Worm (Caenorhabditis elegans) whole organism, young adult: Measurements from ENCODE around the gene vhp-1.

Source experiments
- B0035.1 ChIP-seq: sonication (generic microtip); optimal IDR thresholded peaks from 2 replicates; lab custom pipeline; 2016; ENCODE audit warnings: missing genetic modification characterization, mild to moderate bottlenecking, missing compliant biosample characterization, missing genotype, missing genetic modification reagents
- B0261.1 ChIP-seq: sonication (generic microtip); optimal IDR thresholded peaks from 2 replicates; lab custom pipeline; 2016; ENCODE audit warnings: mild to moderate bottlenecking, missing genetic modification characterization, moderate library complexity, missing compliant biosample characterization
- B0336.3 ChIP-seq: fragments of 200-800 bp; sonication (Bioruptor generic); IDR thresholded peaks from 2 replicates; pipeline ENCODE4 v1.3.6; 2022; ENCODE audit warnings: missing genetic modification characterization, missing compliant biosample characterization
- F55B11.4 ChIP-seq: sonication (generic microtip); optimal IDR thresholded peaks from 2 replicates; lab custom pipeline; 2016; ENCODE audit warnings: missing compliant biosample characterization, missing genetic modification characterization, borderline replicate concordance; ENCODE audit not compliant: insufficient read depth
- F57C9.4 ChIP-seq: sonication (generic microtip); optimal IDR thresholded peaks from 2 replicates; lab custom pipeline; 2017; ENCODE audit warnings: mild to moderate bottlenecking, missing genetic modification characterization, missing compliant biosample characterization
- K12H6.12 ChIP-seq: fragments of 200-800 bp; sonication (Bioruptor generic); optimal IDR thresholded peaks from 2 replicates; lab custom pipeline; 2018; ENCODE audit warnings: mild to moderate bottlenecking, missing genetic modification characterization, missing compliant biosample characterization
- T07F8.4 ChIP-seq: sonication (generic microtip); optimal IDR thresholded peaks from 2 replicates; lab custom pipeline; 2016; ENCODE audit warnings: mild to moderate bottlenecking, missing genetic modification characterization, moderate library complexity, missing compliant biosample characterization
- Y53F4B.3 ChIP-seq: fragments of 200-800 bp; sonication (Bioruptor generic); IDR thresholded peaks from 2 replicates; pipeline ENCODE4 v1.3.6; 2022; ENCODE audit warnings: missing genetic modification reagents, missing genetic modification characterization, missing compliant biosample characterization
- Y53G8AR.9 ChIP-seq: fragments of 200-800 bp; sonication (Bioruptor generic); conservative IDR thresholded peaks from 2 replicates; pipeline ENCODE4 v1.3.6; 2022; ENCODE audit warnings: missing genetic modification reagents, missing genetic modification characterization, missing compliant biosample characterization
- Y95B8A.8 ChIP-seq: fragments of 200-800 bp; sonication (Bioruptor generic); IDR thresholded peaks from 2 replicates; pipeline ENCODE4 v1.3.6; 2022; ENCODE audit warnings: missing genetic modification reagents, missing genetic modification characterization, missing compliant biosample characterization
- ama-1 ChIP-seq, 3 experiments: fragments of 150-350 bp in 1 of 3; sonication (generic microtip) in 2 of 3; optimal IDR thresholded peaks; 2 replicates each; lab custom pipeline; 2014 to 2018; ENCODE audit warnings: missing biosample characterization in 2 of 3, missing genetic modification characterization in 2 of 3, missing genetic modification reagents in 2 of 3
- aptf-2 ChIP-seq: fragments of 200-800 bp; sonication (Bioruptor generic); conservative IDR thresholded peaks from 2 replicates; pipeline ENCODE4 v1.3.6; 2022; ENCODE audit warnings: missing genetic modification reagents, missing genetic modification characterization, missing compliant biosample characterization
- athp-1 ChIP-seq: sonication (generic microtip); optimal IDR thresholded peaks from 2 replicates; lab custom pipeline; 2017; ENCODE audit warnings: mild to moderate bottlenecking, missing genetic modification characterization, missing compliant biosample characterization
- attf-3 ChIP-seq: fragments of 200-800 bp; sonication (Bioruptor generic); conservative IDR thresholded peaks from 2 replicates; pipeline ENCODE4 v1.3.6; 2022; ENCODE audit warnings: missing genetic modification reagents, missing genetic modification characterization, missing compliant biosample characterization
- attf-5 ChIP-seq: fragments of 200-800 bp; sonication (Bioruptor generic); optimal IDR thresholded peaks from 2 replicates; lab custom pipeline; 2018; ENCODE audit warnings: mild to moderate bottlenecking, missing genetic modification characterization, missing compliant biosample characterization
- bed-1 ChIP-seq: fragments of 200-800 bp; sonication (Bioruptor generic); IDR thresholded peaks from 2 replicates; pipeline ENCODE4 v1.3.6; 2022; ENCODE audit warnings: missing genetic modification reagents, missing genetic modification characterization, missing compliant biosample characterization
- ceh-40 ChIP-seq: fragments of 200-800 bp; sonication (Bioruptor generic); IDR thresholded peaks from 2 replicates; pipeline ENCODE4 v1.3.6; 2022; ENCODE audit warnings: missing genetic modification characterization, missing compliant biosample characterization
- ceh-58 ChIP-seq: fragments of 200-800 bp; sonication (Bioruptor generic); IDR thresholded peaks from 2 replicates; pipeline ENCODE4 v1.3.6; 2022; ENCODE audit warnings: missing genetic modification characterization, missing compliant biosample characterization
- ceh-91 ChIP-seq: fragments of 200-800 bp; sonication (Bioruptor generic); IDR thresholded peaks from 2 replicates; pipeline ENCODE4 v1.3.6; 2022; ENCODE audit warnings: missing genetic modification reagents, missing genetic modification characterization, missing compliant biosample characterization
- chd-7 ChIP-seq: sonication (generic microtip); optimal IDR thresholded peaks from 2 replicates; lab custom pipeline; 2016; ENCODE audit warnings: mild to moderate bottlenecking, missing genetic modification characterization, moderate library complexity, missing compliant biosample characterization
- dpff-1 ChIP-seq: sonication (generic microtip); optimal IDR thresholded peaks from 2 replicates; lab custom pipeline; 2017; ENCODE audit warnings: mild to moderate bottlenecking, missing genetic modification characterization, missing compliant biosample characterization
- hmg-20 ChIP-seq: fragments of 200-800 bp; sonication (Bioruptor generic); IDR thresholded peaks from 2 replicates; pipeline ENCODE4 v1.3.6; 2022; ENCODE audit warnings: missing genetic modification reagents, missing genetic modification characterization, missing compliant biosample characterization
- hrde-1 ChIP-seq: sonication (generic microtip); optimal IDR thresholded peaks from 2 replicates; lab custom pipeline; 2016; ENCODE audit warnings: missing genetic modification characterization, mild to moderate bottlenecking, missing compliant biosample characterization, moderate library complexity, missing genotype, missing genetic modification reagents, borderline replicate concordance
- lin-35 ChIP-seq, 3 experiments: fragments of 150-350 bp in 2 of 3; sonication (generic microtip) in 1 of 3; optimal IDR thresholded peaks; 2 replicates each; lab custom pipeline; 2014 to 2018; ENCODE audit warnings: missing biosample characterization in 3 of 3, missing genetic modification characterization in 3 of 3, missing genetic modification reagents in 3 of 3
- mes-4 ChIP-seq: sonication (generic microtip); optimal IDR thresholded peaks from 2 replicates; lab custom pipeline; 2016; ENCODE audit warnings: missing genotype, missing genetic modification characterization, missing compliant biosample characterization
- mxl-1 ChIP-seq: sonication (generic microtip); optimal IDR thresholded peaks from 2 replicates; lab custom pipeline; 2016; ENCODE audit warnings: missing genetic modification characterization, missing compliant biosample characterization
- nfya-2 ChIP-seq: fragments of 200-800 bp; sonication (Bioruptor generic); IDR thresholded peaks from 2 replicates; pipeline ENCODE4 v1.3.6; 2022; ENCODE audit warnings: missing genetic modification reagents, missing genetic modification characterization, missing compliant biosample characterization
- nhr-120 ChIP-seq: fragments of 200-800 bp; sonication (Bioruptor generic); IDR thresholded peaks from 2 replicates; pipeline ENCODE4 v1.3.6; 2022; ENCODE audit warnings: missing genetic modification characterization, missing compliant biosample characterization
- nhr-179 ChIP-seq: sonication (generic microtip); optimal IDR thresholded peaks from 2 replicates; lab custom pipeline; 2016; ENCODE audit warnings: mild to moderate bottlenecking, missing genetic modification characterization, missing compliant biosample characterization
- rpc-1 ChIP-seq, 2 experiments: fragments of 150-350 bp in 1 of 2; sonication (generic microtip) in 1 of 2; optimal IDR thresholded peaks; 2 replicates each; lab custom pipeline; 2014 to 2018; ENCODE audit warnings: missing biosample characterization in 1 of 2, missing genetic modification characterization in 1 of 2, missing genetic modification reagents in 1 of 2, missing genotype in 1 of 2
- sdz-38 ChIP-seq: sonication (generic microtip); optimal IDR thresholded peaks from 2 replicates; lab custom pipeline; 2016; ENCODE audit warnings: missing genotype, missing genetic modification characterization, missing compliant biosample characterization
- snpc-1.3 ChIP-seq: sonication (generic microtip); optimal IDR thresholded peaks from 2 replicates; lab custom pipeline; 2017; ENCODE audit warnings: missing genetic modification characterization, mild to moderate bottlenecking, missing compliant biosample characterization, antibody characterized with exemption, moderate library complexity, missing genotype, missing genetic modification reagents; ENCODE audit not compliant: insufficient read depth
- snpc-3.4 ChIP-seq: sonication (generic microtip); optimal IDR thresholded peaks from 2 replicates; lab custom pipeline; 2017; ENCODE audit warnings: missing genetic modification characterization, mild to moderate bottlenecking, missing compliant biosample characterization, antibody characterized with exemption, moderate library complexity, missing genotype, missing genetic modification reagents
- snpc-4 ChIP-seq, 5 experiments: fragments of 150-350 bp in 1 of 5; sonication (generic microtip) in 4 of 5; optimal IDR thresholded peaks; 2 replicates each; lab custom pipeline; 2014 to 2018; ENCODE audit warnings: missing genetic modification characterization in 5 of 5, missing biosample characterization in 3 of 5, antibody characterized with exemption in 2 of 5, mild to moderate bottlenecking in 2 of 5, missing compliant biosample characterization in 2 of 5, missing genotype in 2 of 5, moderate library complexity in 2 of 5, missing genetic modification reagents in 1 of 5
- somi-1 ChIP-seq: fragments of 200-800 bp; sonication (Bioruptor generic); optimal IDR thresholded peaks from 2 replicates; lab custom pipeline; 2018; ENCODE audit warnings: mild to moderate bottlenecking, missing genetic modification characterization, missing compliant biosample characterization
- tbp1 ChIP-seq: fragments of 200-800 bp; sonication (Bioruptor generic); optimal IDR thresholded peaks from 2 replicates; lab custom pipeline; 2018; ENCODE audit warnings: mild to moderate bottlenecking, missing genetic modification characterization, missing compliant biosample characterization
- unc-62 ChIP-seq: fragments of 150-350 bp; optimal IDR thresholded peaks from 2 replicates; lab custom pipeline; 2014; ENCODE audit warnings: missing biosample characterization, missing genetic modification reagents, missing genetic modification characterization
- zfh-2 ChIP-seq: fragments of 200-800 bp; sonication (Bioruptor generic); conservative IDR thresholded peaks from 2 replicates; pipeline ENCODE4 v1.3.6; 2022; ENCODE audit warnings: missing genetic modification reagents, missing genetic modification characterization, missing compliant biosample characterization
- ztf-22 ChIP-seq: fragments of 200-800 bp; sonication (Bioruptor generic); optimal IDR thresholded peaks from 2 replicates; lab custom pipeline; 2018; ENCODE audit warnings: mild to moderate bottlenecking, missing genetic modification characterization, moderate library complexity, missing compliant biosample characterization
- ztf-25 ChIP-seq: fragments of 200-800 bp; sonication (Bioruptor generic); IDR thresholded peaks from 2 replicates; pipeline ENCODE4 v1.3.6; 2022; ENCODE audit warnings: missing genetic modification reagents, missing genetic modification characterization, missing compliant biosample characterization
- ztf-26 ChIP-seq: sonication (generic microtip); optimal IDR thresholded peaks from 2 replicates; lab custom pipeline; 2017; ENCODE audit warnings: missing genetic modification characterization, missing compliant biosample characterization

Gene vhp-1

DNA sequence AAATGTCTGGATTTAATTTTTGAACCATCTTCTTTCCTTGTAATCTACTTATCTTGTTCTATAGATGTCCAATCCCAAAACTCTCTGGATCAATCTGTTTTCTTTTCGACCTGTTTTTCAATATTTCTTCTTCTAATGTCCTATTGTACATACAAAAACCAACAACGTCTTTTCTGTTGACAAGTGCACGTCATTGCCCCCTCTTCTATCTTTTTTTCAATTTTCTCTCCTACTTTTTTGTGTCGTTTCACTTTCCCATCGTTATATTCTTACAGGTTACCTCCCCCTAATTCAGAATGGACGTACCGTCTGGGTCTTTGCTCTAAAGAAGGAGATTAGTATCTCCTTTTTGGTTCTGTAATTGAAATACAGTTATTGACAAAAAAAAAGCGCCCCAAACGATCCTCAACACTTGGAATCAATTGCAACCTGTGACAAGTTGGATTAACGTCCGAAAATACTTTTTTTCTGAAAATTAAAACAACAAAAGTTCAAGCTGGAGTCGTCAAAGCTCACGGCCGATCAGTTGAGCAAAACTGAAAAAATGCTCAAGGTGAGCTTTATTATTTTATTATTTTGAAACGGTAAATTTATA lies at the start of gene vhp-1:
Gene vhp-1 (plus strand): TSS at position 545 of the 595 bp plus-strand sequence.
- no peak for TF ChIP-seq mes-4 (tag; lab: Kevin White, UChicago)
- no peak for TF ChIP-seq hmg-20
- TF ChIP-seq ceh-40 (GFP tag; lab: Robert Waterston, UW) = no peak
- TF ChIP-seq ztf-25 = no peak
- no peak for TF ChIP-seq ceh-91
- TF ChIP-seq T07F8.4 (tag; lab: Kevin White, UChicago) = no peak
- no peak for TF ChIP-seq dpff-1 (tag; lab: Kevin White, UChicago)
- TF ChIP-seq unc-62 = no peak
- no peak for TF ChIP-seq snpc-3.4 (tag; lab: Kevin White, UChicago)
- no peak for TF ChIP-seq rpc-1 (optimal IDR thresholded peaks at IDR 0.05; lab: Kevin White, UChicago)
- TF ChIP-seq rpc-1 (tag; optimal IDR thresholded peaks at IDR 0.05; lab: Kevin White, UChicago) = no peak
- TF ChIP-seq ztf-26 = no peak
- no peak for TF ChIP-seq snpc-4 (GFP tag; optimal IDR thresholded peaks at IDR 0.05; lab: Kevin White, UChicago)
- TF ChIP-seq snpc-4 (tag; optimal IDR thresholded peaks at IDR 0.05; lab: Kevin White, UChicago) = no peak
- no peak for TF ChIP-seq B0035.1 (tag; lab: Kevin White, UChicago)
- TF ChIP-seq Y53F4B.3 (GFP tag; lab: Robert Waterston, UW) = no peak
- no peak for TF ChIP-seq ceh-58 (GFP tag; lab: Robert Waterston, UW)
- TF ChIP-seq tbp1 (GFP tag; lab: Kevin White, UChicago) = no peak
- TF ChIP-seq F57C9.4 = no peak
- TF ChIP-seq ztf-22 = no peak
- no peak for TF ChIP-seq hrde-1 (tag; lab: Kevin White, UChicago)

- TF ChIP-seq chd-7 (tag; lab: Kevin White, UChicago) = peak; percentile 11
- TF ChIP-seq snpc-3.4 (tag; lab: Kevin White, UChicago) = no peak
- peak; percentile 33 for TF ChIP-seq K12H6.12
- 0 out of 2 replicates have a peak, but pooled peaks have one; percentile 30 for TF ChIP-seq zfh-2 (GFP tag; lab: Robert Waterston, UW)
Observed at ce11 chrII:5276736-5277135, 46.3 kb upstream of the vhp-1 start.

DNA sequence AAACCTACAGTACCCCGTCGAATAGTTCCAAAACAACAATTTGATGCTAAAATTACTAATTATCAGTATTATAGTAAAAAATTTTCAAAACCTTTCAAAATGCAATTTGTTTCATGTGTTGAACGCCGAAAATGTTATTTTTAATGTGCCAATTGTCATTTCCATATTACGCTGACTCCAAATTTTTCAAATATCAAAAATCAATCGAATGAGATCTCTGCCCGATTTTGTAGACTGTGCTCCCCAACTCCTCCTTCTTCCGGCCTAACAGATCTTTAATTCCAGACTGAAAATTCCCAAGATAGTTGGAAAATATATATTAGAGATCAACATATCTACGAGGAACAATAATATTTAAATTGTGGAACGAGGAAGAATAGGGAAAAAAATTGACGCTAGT lies 45.3 kb upstream of the vhp-1 start:
- TF ChIP-seq lin-35 (GFP tag; optimal IDR thresholded peaks at IDR 0.05; lab: Kevin White, UChicago) = no peak
- peak; percentile 4 for TF ChIP-seq ztf-26
- 0 out of 2 replicates have a peak, but pooled peaks have one; percentile 8 for TF ChIP-seq Y95B8A.8

DNA sequence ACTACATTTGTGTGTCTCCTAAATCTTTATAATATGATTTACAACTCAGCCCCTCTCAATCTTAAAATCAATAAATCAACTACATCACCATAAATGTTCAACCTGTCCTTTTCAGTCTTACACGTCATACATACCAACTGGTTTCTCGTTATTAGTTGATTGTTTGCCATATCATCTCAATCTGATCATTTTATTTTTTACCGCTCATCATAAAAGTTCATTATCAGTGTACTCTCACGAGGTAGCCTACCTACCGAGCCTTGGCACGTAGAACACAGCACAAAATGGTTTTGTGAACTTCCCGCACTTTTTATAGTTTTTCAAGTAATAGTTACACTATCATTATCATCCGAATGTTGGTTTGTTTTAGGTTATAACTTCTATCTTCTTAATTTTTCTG lies 41.9 kb upstream of the vhp-1 start:
- no peak for TF ChIP-seq hrde-1 (tag; lab: Kevin White, UChicago)
- TF ChIP-seq F55B11.4 = no peak
- TF ChIP-seq aptf-2 (GFP tag; lab: Robert Waterston, UW) = no peak
- no peak for TF ChIP-seq unc-62
- TF ChIP-seq chd-7 (tag; lab: Kevin White, UChicago) = no peak
- 0 out of 2 replicates have a peak, but pooled peaks have one; percentile 15 for TF ChIP-seq B0336.3 (GFP tag; lab: Robert Waterston, UW)
- no peak for TF ChIP-seq ceh-40 (GFP tag; lab: Robert Waterston, UW)
- TF ChIP-seq somi-1 = no peak
- no peak for TF ChIP-seq nhr-179 (tag; lab: Kevin White, UChicago)
- TF ChIP-seq mxl-1 (tag; lab: Kevin White, UChicago) = no peak
- TF ChIP-seq bed-1 (GFP tag; lab: Robert Waterston, UW) = no peak
- TF ChIP-seq Y53G8AR.9 (GFP tag; lab: Robert Waterston, UW) = 0 out of 2 replicates have a peak, but pooled peaks have one; percentile 42
- TF ChIP-seq B0261.1 (tag; lab: Kevin White, UChicago) = no peak
- TF ChIP-seq attf-3 = no peak
- TF ChIP-seq nhr-120 (GFP tag; lab: Robert Waterston, UW) = no peak
- TF ChIP-seq athp-1 (tag; lab: Kevin White, UChicago) = no peak
- TF ChIP-seq sdz-38 (tag; lab: Kevin White, UChicago) = no peak
- TF ChIP-seq lin-35 (GFP tag; optimal IDR thresholded peaks at IDR 0.05; lab: Kevin White, UChicago) = no peak
- TF ChIP-seq attf-5 (GFP tag; lab: Kevin White, UChicago) = no peak
- no peak for TF ChIP-seq ceh-91
- no peak for TF ChIP-seq nfya-2
- TF ChIP-seq ama-1 (optimal IDR thresholded peaks at IDR 0.05; lab: Kevin White, UChicago) = no peak
- TF ChIP-seq ama-1 (GFP tag; optimal IDR thresholded peaks at IDR 0.05; lab: Kevin White, UChicago) = no peak
- no peak for TF ChIP-seq snpc-1.3 (tag; lab: Kevin White, UChicago)
